Worm (Caenorhabditis elegans): ENCODE data around the gene prdx-2.

The prdx-2 gene

ce11 chrII:5389831-5390323, 11.9 kb downstream of the prdx-2 start, which contains the start of gene ndx-6:
ndx-6 (minus strand) TSS chrII:5389881.
- TF ChIP-seq mml-1 (tag; optimal IDR thresholded peaks at IDR 0.05) (no peak), zag-1 (tag; optimal IDR thresholded peaks at IDR 0.05) (no peak), lsy-12 (tag; optimal IDR thresholded peaks at IDR 0.05) (peak; percentile 26), nhr-28 (tag; optimal IDR thresholded peaks at IDR 0.05) (no peak), snpc-4 (tag; optimal IDR thresholded peaks at IDR 0.05) (peak; percentile 75), aly-2 (tag; optimal IDR thresholded peaks at IDR 0.05) (peak; percentile 5), ceh-16 (tag; optimal IDR thresholded peaks at IDR 0.05) (no peak), nhr-76 (tag; optimal IDR thresholded peaks at IDR 0.05) (no peak), nhr-11 (tag; optimal IDR thresholded peaks at IDR 0.05) (no peak), hmg-11 (tag; optimal IDR thresholded peaks at IDR 0.05) (peak; percentile 51), pqm-1 (tag; optimal IDR thresholded peaks at IDR 0.05) (peak; percentile 29), R02D3.7 (tag; optimal IDR thresholded peaks at IDR 0.05) (peak; percentile 61), nhr-23 (tag; optimal IDR thresholded peaks at IDR 0.05) (peak; percentile 92), jun-1 (tag; optimal IDR thresholded peaks at IDR 0.05) (peak; percentile 71), nhr-25 (tag; optimal IDR thresholded peaks at IDR 0.05) (peak; percentile 92), pha-4 (tag; optimal IDR thresholded peaks at IDR 0.05) (peak; percentile 90), egl-5 (tag; optimal IDR thresholded peaks at IDR 0.05) (peak; percentile 64), nhr-43 (tag; optimal IDR thresholded peaks at IDR 0.05; ENCODE audit: poor library complexity, severe bottlenecking) (peak; percentile 86), nhr-77 (tag; optimal IDR thresholded peaks at IDR 0.05) (no peak), unc-62 (GFP tag; optimal IDR thresholded peaks at IDR 0.05) (no peak), nfya-1 (tag; optimal IDR thresholded peaks at IDR 0.05; ENCODE audit: insufficient read depth) (peak; percentile 82), ceh-28 (tag; optimal IDR thresholded peaks at IDR 0.05) (peak; percentile 55), ZK546.5 (tag; optimal IDR thresholded peaks at IDR 0.05) (no peak), tbx-2 (tag; optimal IDR thresholded peaks at IDR 0.05) (peak; percentile 66), lin-15B (tag; optimal IDR thresholded peaks at IDR 0.05) (peak; percentile 75), lin-39 (tag; optimal IDR thresholded peaks at IDR 0.05) (peak; percentile 79), mdl-1 (tag; optimal IDR thresholded peaks at IDR 0.05) (no peak), ztf-4 (tag; optimal IDR thresholded peaks at IDR 0.05) (peak; percentile 58), fkh-2 (tag; optimal IDR thresholded peaks at IDR 0.05) (no peak), fkh-10 (GFP tag; optimal IDR thresholded peaks at IDR 0.05) (no peak), skn-1 (tag; optimal IDR thresholded peaks at IDR 0.05) (peak; percentile 57), elt-3 (tag; optimal IDR thresholded peaks at IDR 0.05) (no peak), ama-1 (optimal IDR thresholded peaks at IDR 0.05) (peak; percentile 73), ceh-82 (tag; optimal IDR thresholded peaks at IDR 0.05) (peak; percentile 11), elt-2 (tag; optimal IDR thresholded peaks at IDR 0.05) (peak; percentile 79)

- TF ChIP-seq elt-3 (tag; optimal IDR thresholded peaks at IDR 0.05) (no peak), fkh-10 (GFP tag; optimal IDR thresholded peaks at IDR 0.05) (no peak), nfya-1 (tag; optimal IDR thresholded peaks at IDR 0.05; ENCODE audit: insufficient read depth) (no peak), nhr-67 (tag; optimal IDR thresholded peaks at IDR 0.05) (no peak), mml-1 (tag; optimal IDR thresholded peaks at IDR 0.05) (no peak)
Measured at ce11 chrII:5391447-5391846, 13.5 kb downstream of the prdx-2 start.

- TF ChIP-seq lin-15B (tag; optimal IDR thresholded peaks at IDR 0.05) (no peak), ceh-82 (tag; optimal IDR thresholded peaks at IDR 0.05) (no peak), snpc-4 (tag; optimal IDR thresholded peaks at IDR 0.05) (no peak), egl-5 (tag; optimal IDR thresholded peaks at IDR 0.05) (no peak), ztf-4 (tag; optimal IDR thresholded peaks at IDR 0.05) (no peak), nfya-1 (tag; optimal IDR thresholded peaks at IDR 0.05; ENCODE audit: insufficient read depth) (no peak), ceh-9 (tag; optimal IDR thresholded peaks at IDR 0.05) (no peak), mml-1 (tag; optimal IDR thresholded peaks at IDR 0.05) (no peak), fkh-10 (GFP tag; optimal IDR thresholded peaks at IDR 0.05) (no peak)
Measured at ce11 chrII:5393090-5393489, 15.1 kb downstream of the prdx-2 start, which contains the start of gene brap-2. brap-2 (minus strand) TSS chrII:5393190.

ce11 chrII:5395594-5395993, 17.6 kb downstream of the prdx-2 start, which contains the start of gene pink-1:
pink-1 (minus strand) TSS chrII:5395694.
- TF ChIP-seq ama-1 (optimal IDR thresholded peaks at IDR 0.05) (no peak), nhr-28 (tag; optimal IDR thresholded peaks at IDR 0.05) (no peak), unc-39 (tag; optimal IDR thresholded peaks at IDR 0.05) (no peak)
